Worm (Caenorhabditis elegans) whole organism, L4/young adult: ENCODE data around the gene dhhc-8.

Experiments used
- W03F9.2 ChIP-seq: fragments of 150-350 bp; optimal IDR thresholded peaks from 2 replicates; lab custom pipeline; 2014; ENCODE audit warnings: missing biosample characterization, missing genetic modification characterization
- him-1 ChIP-seq: sonication (generic microtip); optimal IDR thresholded peaks from 2 replicates; lab custom pipeline; 2016; ENCODE audit warnings: missing genotype, missing genetic modification reagents, missing genetic modification characterization, missing compliant biosample characterization

DNA sequence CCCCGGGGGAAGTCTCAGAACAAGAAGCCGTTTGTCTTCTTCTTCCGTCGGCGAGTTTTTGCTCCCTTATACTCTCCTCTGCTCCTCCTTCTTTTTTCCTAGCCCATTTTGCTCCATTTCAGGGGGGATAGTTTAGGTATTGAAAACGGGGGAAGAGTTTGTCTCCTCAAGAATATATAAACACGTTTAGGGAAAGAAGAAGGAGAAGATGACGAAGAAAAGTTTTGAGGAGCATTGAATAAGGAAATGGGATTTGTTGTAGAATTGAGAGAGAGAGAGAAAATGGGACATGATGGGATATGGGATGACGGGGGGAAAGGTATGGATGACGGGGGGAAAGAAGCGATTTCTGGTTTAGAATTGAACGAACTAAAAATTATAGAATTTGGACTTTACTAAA, 16.0 kb downstream of the dhhc-8 start:
- TF ChIP-seq him-1 (tag; lab: Kevin White, UChicago) = no peak
- no peak for TF ChIP-seq W03F9.2 (tag; lab: Kevin White, UChicago)
